Worm (Caenorhabditis elegans): ENCODE data around the gene gta-1.

ce11 chrIV:10164086-10164485 lies 16.4 kb upstream of the gta-1 start:
- TF ChIP-seq die-1 (tag; optimal IDR thresholded peaks at IDR 0.05): no peak
- no peak for TF ChIP-seq madf-8 (GFP tag; conservative IDR thresholded peaks at IDR 0.05)
- no peak for TF ChIP-seq fkh-3 (tag; optimal IDR thresholded peaks at IDR 0.05)
- TF ChIP-seq nfyb-1 (GFP tag; IDR thresholded peaks at IDR 0.05): no peak
- TF ChIP-seq pha-4 (tag; optimal IDR thresholded peaks at IDR 0.05): no peak
- no peak for TF ChIP-seq aptf-2 (GFP tag; conservative IDR thresholded peaks at IDR 0.05)

All from whole organism, young adult.